Fruit fly (Drosophila melanogaster) S2 (cell line): ENCODE data around the gene CG34039.

ENCODE experiments used
- CG8478 ChIP-seq: fragments of >200 bp; optimal IDR thresholded peaks from 2 replicates; lab custom pipeline; 2018
- CTCF ChIP-seq, 2 experiments: fragments of >200 bp; optimal IDR thresholded peaks; 2 replicates each; lab custom pipeline; 2018

DNA sequence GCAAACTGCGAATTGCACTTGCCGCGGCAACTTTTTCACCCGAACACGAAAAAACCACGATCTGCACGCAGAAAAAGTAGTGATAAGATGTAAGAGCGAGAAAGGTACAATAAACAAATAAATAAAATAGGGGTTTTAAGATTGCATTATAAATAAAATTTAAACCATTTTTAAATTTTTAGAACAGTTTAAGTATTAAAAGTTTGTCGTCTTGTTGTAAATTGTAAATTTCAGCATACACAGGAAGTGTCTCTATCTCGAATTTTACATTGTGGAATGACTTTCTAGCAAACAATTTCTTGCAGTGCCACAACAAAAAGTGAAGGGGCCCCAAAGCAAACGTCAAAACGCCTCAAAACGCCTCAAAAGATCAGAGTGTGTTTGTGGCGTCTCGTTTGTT, 25.2 kb upstream of the CG34039 start:
- TF ChIP-seq CG8478 (lab: Kevin White, UChicago), result no peak
- no peak for TF ChIP-seq CTCF (optimal IDR thresholded peaks at IDR 0.05; lab: Kevin White, UChicago)
